Worm (Caenorhabditis elegans): ENCODE results near the gene msp-45.
"Not testable (repeated sequence)": the region's sequence is repeated elsewhere in the genome, so short reads cannot be mapped to it uniquely, and the experiment has no call there.

The msp-45 gene

ce11 chrII:5115235-5115634, 41.6 kb downstream of the msp-45 start, which contains the start of gene msp-74:
Gene msp-74 (minus strand): TSS chrII:5115335.
- not testable (repeated sequence) for TF ChIP-seq che-1, ceh-2, hlh-8 (tag; optimal IDR thresholded peaks at IDR 0.05)

ce11 chrII:5112082-5112481, 44.8 kb downstream of the msp-45 start, which contains the start of gene F09C12.8:
Gene F09C12.8 (plus strand): TSS chrII:5112382.
- TF ChIP-seq sox-4 (tag; optimal IDR thresholded peaks at IDR 0.05) (no peak), hlh-13 (GFP tag; optimal IDR thresholded peaks at IDR 0.05) (no peak), nhr-232 (tag; optimal IDR thresholded peaks at IDR 0.05) (no peak), dmd-4 (tag; optimal IDR thresholded peaks at IDR 0.05; ENCODE audit: borderline replicate concordance) (no peak), fax-1 (tag; optimal IDR thresholded peaks at IDR 0.05) (no peak), ceh-18 (tag; optimal IDR thresholded peaks at IDR 0.05) (no peak), mec-3 (tag; optimal IDR thresholded peaks at IDR 0.05; ENCODE audit: borderline replicate concordance) (no peak), pag-3 (tag; optimal IDR thresholded peaks at IDR 0.05; ENCODE audit: borderline replicate concordance) (no peak), ceh-48 (tag; optimal IDR thresholded peaks at IDR 0.05) (no peak), unc-55 (GFP tag; optimal IDR thresholded peaks at IDR 0.05) (no peak), elt-2 (tag; optimal IDR thresholded peaks at IDR 0.05) (no peak), unc-86 (tag; optimal IDR thresholded peaks at IDR 0.05) (no peak), pqm-1 (tag; optimal IDR thresholded peaks at IDR 0.05) (no peak), zip-5 (tag; optimal IDR thresholded peaks at IDR 0.05) (no peak), elt-4 (tag; optimal IDR thresholded peaks at IDR 0.05) (no peak), sox-2 (GFP tag; IDR thresholded peaks at IDR 0.05) (no peak), nfya-1 (tag; optimal IDR thresholded peaks at IDR 0.05) (no peak), hlh-30 (tag; optimal IDR thresholded peaks at IDR 0.05; ENCODE audit: insufficient read depth) (no peak), ceh-14 (tag; optimal IDR thresholded peaks at IDR 0.05) (no peak), pat-9 (tag; optimal IDR thresholded peaks at IDR 0.05) (no peak)

- TF ChIP-seq Y22D7AL.16 (tag; optimal IDR thresholded peaks at IDR 0.05) (no peak), ceh-6 (GFP tag; optimal IDR thresholded peaks at IDR 0.05) (no peak), fax-1 (tag; optimal IDR thresholded peaks at IDR 0.05) (no peak), ceh-45 (GFP tag; IDR thresholded peaks at IDR 0.05) (no peak), pros-1 (tag; optimal IDR thresholded peaks at IDR 0.05) (no peak), hlh-30 (tag; optimal IDR thresholded peaks at IDR 0.05; ENCODE audit: insufficient read depth) (no peak), lim-6 (tag; optimal IDR thresholded peaks at IDR 0.05) (no peak), hlh-6 (tag; optimal IDR thresholded peaks at IDR 0.05) (no peak)
Measured at ce11 chrII:5109693-5110092, 47.2 kb downstream of the msp-45 start, which contains the start of gene F09C12.2. Gene F09C12.2 (plus strand): TSS chrII:5110012.
